Fruit fly (Drosophila melanogaster) whole organism, adult: ENCODE measurements around the gene CG13901.

Experiments
- CG11617 ChIP-seq: fragments of 200-800 bp; sonication (Bioruptor generic); optimal IDR thresholded peaks from 2 replicates; lab custom pipeline; 2017; ENCODE audit warnings: mild to moderate bottlenecking, missing biosample characterization, missing genetic modification reagents, missing genetic modification characterization
- Clk ChIP-seq: fragments of 200-800 bp; sonication (Bioruptor generic); optimal IDR thresholded peaks from 2 replicates; lab custom pipeline; 2017; ENCODE audit warnings: missing biosample characterization, missing genetic modification characterization
- Hr96 ChIP-seq: fragments of 200-800 bp; sonication (Bioruptor generic); optimal IDR thresholded peaks from 2 replicates; lab custom pipeline; 2016; ENCODE audit warnings: missing biosample characterization, missing genetic modification characterization
- Mnt ChIP-seq: fragments of 200-800 bp; sonication (Bioruptor generic); optimal IDR thresholded peaks from 2 replicates; lab custom pipeline; 2016; ENCODE audit warnings: missing biosample characterization, mild to moderate bottlenecking, missing genetic modification characterization
- toe ChIP-seq: fragments of 200-800 bp; sonication (Bioruptor generic); optimal IDR thresholded peaks from 2 replicates; lab custom pipeline; 2016; ENCODE audit warnings: missing biosample characterization, missing genetic modification characterization

- TF ChIP-seq Hr96 (GFP tag; lab: Kevin White, UChicago) (no peak), toe (GFP tag; lab: Kevin White, UChicago) (no peak), Clk (GFP tag; lab: Kevin White, UChicago) (no peak), Mnt (GFP tag; lab: Kevin White, UChicago) (no peak), CG11617 (GFP tag; lab: Kevin White, UChicago) (no peak)
These were observed 19.9 kb downstream of the CG13901 start for dm6 chr3L:817708-818107.
